Worm (Caenorhabditis elegans) whole organism, young adult: ENCODE data around the gene ZK643.5.

Experiments
- B0019.2 ChIP-seq: fragments of 200-800 bp; sonication (Bioruptor generic); conservative IDR thresholded peaks from 2 replicates; pipeline ENCODE4 v1.3.6; 2022; ENCODE audit warnings: missing genetic modification reagents, missing genetic modification characterization, missing compliant biosample characterization
- B0035.1 ChIP-seq: sonication (generic microtip); optimal IDR thresholded peaks from 2 replicates; lab custom pipeline; 2016; ENCODE audit warnings: missing genetic modification characterization, mild to moderate bottlenecking, missing compliant biosample characterization, missing genotype, missing genetic modification reagents
- C17E4.6 ChIP-seq: fragments of 200-800 bp; sonication (Bioruptor generic); IDR thresholded peaks from 2 replicates; pipeline ENCODE4 v1.3.6; 2022; ENCODE audit warnings: missing genetic modification reagents, missing genetic modification characterization, missing compliant biosample characterization
- F33H1.4 ChIP-seq: fragments of 200-800 bp; sonication (Bioruptor generic); IDR thresholded peaks from 2 replicates; pipeline ENCODE4 v1.3.6; 2022; ENCODE audit warnings: missing genetic modification reagents, missing genetic modification characterization, missing compliant biosample characterization
- F39B2.1 ChIP-seq: fragments of 200-800 bp; sonication (Bioruptor generic); IDR thresholded peaks from 2 replicates; pipeline ENCODE4 v1.3.6; 2022; ENCODE audit warnings: missing genetic modification reagents, missing genetic modification characterization, missing compliant biosample characterization
- F49E8.2 ChIP-seq: sonication (generic microtip); optimal IDR thresholded peaks from 3 replicates; lab custom pipeline; 2017; ENCODE audit warnings: missing genetic modification characterization, mild to moderate bottlenecking, missing compliant biosample characterization, antibody characterized with exemption, moderate library complexity; ENCODE audit not compliant: insufficient read depth
- F52B5.7 ChIP-seq: sonication (generic microtip); optimal IDR thresholded peaks from 2 replicates; lab custom pipeline; 2016; ENCODE audit warnings: mild to moderate bottlenecking, missing genetic modification characterization, missing compliant biosample characterization
- F57A8.1 ChIP-seq: fragments of 200-800 bp; sonication (Bioruptor generic); optimal IDR thresholded peaks from 2 replicates; lab custom pipeline; 2018; ENCODE audit warnings: mild to moderate bottlenecking, missing genetic modification characterization, moderate library complexity, missing compliant biosample characterization
- K11D2.4 ChIP-seq: fragments of 200-800 bp; sonication (Bioruptor generic); IDR thresholded peaks from 2 replicates; pipeline ENCODE4 v1.3.6; 2022; ENCODE audit warnings: missing genetic modification reagents, missing genetic modification characterization, missing compliant biosample characterization
- Y56A3A.18 ChIP-seq: fragments of 200-800 bp; sonication (Bioruptor generic); IDR thresholded peaks from 2 replicates; pipeline ENCODE4 v1.3.6; 2022; ENCODE audit warnings: missing genetic modification reagents, missing genetic modification characterization, missing compliant biosample characterization
- Y67H2A.10 ChIP-seq: fragments of 200-800 bp; sonication (Bioruptor generic); conservative IDR thresholded peaks from 2 replicates; pipeline ENCODE4 v1.3.6; 2022; ENCODE audit warnings: missing genetic modification reagents, missing genetic modification characterization, missing compliant biosample characterization
- ZK185.1 ChIP-seq: sonication (generic microtip); optimal IDR thresholded peaks from 2 replicates; lab custom pipeline; 2016; ENCODE audit warnings: mild to moderate bottlenecking, missing genetic modification characterization, missing compliant biosample characterization; ENCODE audit not compliant: poor library complexity, severe bottlenecking
- aptf-3 ChIP-seq: fragments of 200-800 bp; sonication (Bioruptor generic); IDR thresholded peaks from 2 replicates; pipeline ENCODE4 v1.3.6; 2022; ENCODE audit warnings: missing genetic modification characterization, missing compliant biosample characterization
- attf-3 ChIP-seq: fragments of 200-800 bp; sonication (Bioruptor generic); conservative IDR thresholded peaks from 2 replicates; pipeline ENCODE4 v1.3.6; 2022; ENCODE audit warnings: missing genetic modification reagents, missing genetic modification characterization, missing compliant biosample characterization
- ccch-3 ChIP-seq: fragments of 200-800 bp; sonication (Bioruptor generic); optimal IDR thresholded peaks from 2 replicates; lab custom pipeline; 2018; ENCODE audit warnings: mild to moderate bottlenecking, missing genetic modification characterization, missing compliant biosample characterization
- cebp-2 ChIP-seq: fragments of 200-800 bp; sonication (Bioruptor generic); IDR thresholded peaks from 2 replicates; pipeline ENCODE4 v1.3.6; 2022; ENCODE audit warnings: missing genetic modification characterization, missing compliant biosample characterization
- ceh-40 ChIP-seq: fragments of 200-800 bp; sonication (Bioruptor generic); IDR thresholded peaks from 2 replicates; pipeline ENCODE4 v1.3.6; 2022; ENCODE audit warnings: missing genetic modification characterization, missing compliant biosample characterization
- ceh-79 ChIP-seq: sonication (generic microtip); optimal IDR thresholded peaks from 2 replicates; lab custom pipeline; 2017; ENCODE audit warnings: mild to moderate bottlenecking, missing genetic modification characterization, missing compliant biosample characterization
- ceh-91 ChIP-seq: fragments of 200-800 bp; sonication (Bioruptor generic); IDR thresholded peaks from 2 replicates; pipeline ENCODE4 v1.3.6; 2022; ENCODE audit warnings: missing genetic modification reagents, missing genetic modification characterization, missing compliant biosample characterization
- chd-7 ChIP-seq: sonication (generic microtip); optimal IDR thresholded peaks from 2 replicates; lab custom pipeline; 2016; ENCODE audit warnings: mild to moderate bottlenecking, missing genetic modification characterization, moderate library complexity, missing compliant biosample characterization
- die-1 ChIP-seq: sonication (generic microtip); optimal IDR thresholded peaks from 2 replicates; lab custom pipeline; 2016; ENCODE audit warnings: missing genotype, mild to moderate bottlenecking, missing genetic modification characterization, missing compliant biosample characterization
- dpff-1 ChIP-seq: sonication (generic microtip); optimal IDR thresholded peaks from 2 replicates; lab custom pipeline; 2017; ENCODE audit warnings: mild to moderate bottlenecking, missing genetic modification characterization, missing compliant biosample characterization
- dpl-1 ChIP-seq: fragments of 150-350 bp; optimal IDR thresholded peaks from 2 replicates; lab custom pipeline; 2014; ENCODE audit warnings: missing biosample characterization, missing genetic modification reagents, missing genetic modification characterization
- egrh-3 ChIP-seq: fragments of 200-800 bp; sonication (Bioruptor generic); IDR thresholded peaks from 2 replicates; pipeline ENCODE4 v1.3.6; 2022; ENCODE audit warnings: missing genetic modification reagents, missing genetic modification characterization, missing compliant biosample characterization
- ets-4 ChIP-seq: fragments of 200-800 bp; sonication (Bioruptor generic); optimal IDR thresholded peaks from 2 replicates; lab custom pipeline; 2018; ENCODE audit warnings: mild to moderate bottlenecking, missing genetic modification characterization, missing compliant biosample characterization
- hlh-12 ChIP-seq: sonication (generic microtip); optimal IDR thresholded peaks from 2 replicates; lab custom pipeline; 2016; ENCODE audit warnings: missing genetic modification characterization, missing compliant biosample characterization
- hlh-26 ChIP-seq: fragments of 200-800 bp; sonication (Bioruptor generic); conservative IDR thresholded peaks from 2 replicates; pipeline ENCODE4 v1.3.6; 2022; ENCODE audit warnings: missing genetic modification reagents, missing genetic modification characterization, missing compliant biosample characterization
- hsf-1 ChIP-seq: fragments of 200-800 bp; sonication (Bioruptor generic); IDR thresholded peaks from 2 replicates; pipeline ENCODE4 v1.3.6; 2022; ENCODE audit warnings: missing genetic modification reagents, missing genetic modification characterization, missing compliant biosample characterization
- lag-1 ChIP-seq: fragments of 200-800 bp; sonication (Bioruptor generic); IDR thresholded peaks from 2 replicates; pipeline ENCODE4 v1.3.6; 2022; ENCODE audit warnings: missing genetic modification reagents, missing genetic modification characterization, missing compliant biosample characterization
- let-607 ChIP-seq, 2 experiments: fragments of 200-800 bp in 1 of 2; sonication (Bioruptor generic) in 1 of 2; sonication (generic microtip) in 1 of 2; optimal IDR thresholded peaks; 2 replicates each; lab custom pipeline; 2016 to 2018; ENCODE audit warnings: mild to moderate bottlenecking in 2 of 2, missing compliant biosample characterization in 2 of 2, missing genetic modification characterization in 2 of 2, moderate library complexity in 2 of 2, missing genotype in 1 of 2
- lin-54 ChIP-seq: fragments of 200-800 bp; sonication (Bioruptor generic); optimal IDR thresholded peaks from 2 replicates; lab custom pipeline; 2018; ENCODE audit warnings: mild to moderate bottlenecking, missing genetic modification characterization, missing compliant biosample characterization
- madf-10 ChIP-seq: sonication (generic microtip); optimal IDR thresholded peaks from 2 replicates; lab custom pipeline; 2016; ENCODE audit warnings: mild to moderate bottlenecking, missing genetic modification characterization, missing compliant biosample characterization
- madf-3 ChIP-seq: fragments of 200-800 bp; sonication (Bioruptor generic); IDR thresholded peaks from 2 replicates; pipeline ENCODE4 v1.3.6; 2022; ENCODE audit warnings: missing genetic modification reagents, missing genetic modification characterization, missing compliant biosample characterization
- madf-6 ChIP-seq: fragments of 200-800 bp; sonication (Bioruptor generic); IDR thresholded peaks from 2 replicates; pipeline ENCODE4 v1.3.6; 2022; ENCODE audit warnings: missing genetic modification reagents, missing genetic modification characterization, missing compliant biosample characterization
- madf-8 ChIP-seq: fragments of 200-800 bp; sonication (Bioruptor generic); conservative IDR thresholded peaks from 2 replicates; pipeline ENCODE4 v1.3.6; 2022; ENCODE audit warnings: missing genetic modification reagents, missing genetic modification characterization, missing compliant biosample characterization
- mxl-1 ChIP-seq: sonication (generic microtip); optimal IDR thresholded peaks from 2 replicates; lab custom pipeline; 2016; ENCODE audit warnings: missing genetic modification characterization, missing compliant biosample characterization
- nhr-179 ChIP-seq: sonication (generic microtip); optimal IDR thresholded peaks from 2 replicates; lab custom pipeline; 2016; ENCODE audit warnings: mild to moderate bottlenecking, missing genetic modification characterization, missing compliant biosample characterization
- nhr-27 ChIP-seq: fragments of 200-800 bp; sonication (Bioruptor generic); optimal IDR thresholded peaks from 2 replicates; lab custom pipeline; 2018; ENCODE audit warnings: mild to moderate bottlenecking, missing genetic modification characterization, moderate library complexity, missing compliant biosample characterization
- pha-4 ChIP-seq: fragments of 150-350 bp; sonication (generic microtip); optimal IDR thresholded peaks from 2 replicates; lab custom pipeline; 2014; ENCODE audit warnings: missing biosample characterization, missing genetic modification reagents, missing genetic modification characterization
- rec-8 ChIP-seq, 2 experiments: sonication (generic microtip); optimal IDR thresholded peaks; 2 replicates each; lab custom pipeline; 2016; ENCODE audit warnings: mild to moderate bottlenecking in 2 of 2, missing genetic modification characterization in 2 of 2, missing genetic modification reagents in 2 of 2, missing genotype in 2 of 2, missing biosample characterization in 1 of 2, missing compliant biosample characterization in 1 of 2, moderate library complexity in 1 of 2
- repo-1 ChIP-seq: sonication (generic microtip); optimal IDR thresholded peaks from 2 replicates; lab custom pipeline; 2017; ENCODE audit warnings: mild to moderate bottlenecking, missing genetic modification characterization, missing compliant biosample characterization
- snpc-4 ChIP-seq, 5 experiments: fragments of 150-350 bp in 1 of 5; sonication (generic microtip) in 4 of 5; optimal IDR thresholded peaks; 2 replicates each; lab custom pipeline; 2014 to 2018; ENCODE audit warnings: missing genetic modification characterization in 5 of 5, missing biosample characterization in 3 of 5, antibody characterized with exemption in 2 of 5, mild to moderate bottlenecking in 2 of 5, missing compliant biosample characterization in 2 of 5, missing genotype in 2 of 5, moderate library complexity in 2 of 5, missing genetic modification reagents in 1 of 5
- tlf-1 ChIP-seq: fragments of 200-800 bp; sonication (Bioruptor generic); optimal IDR thresholded peaks from 2 replicates; lab custom pipeline; 2018; ENCODE audit warnings: mild to moderate bottlenecking, missing genetic modification characterization, missing compliant biosample characterization
- unc-130 ChIP-seq: sonication (generic microtip); optimal IDR thresholded peaks from 2 replicates; lab custom pipeline; 2016; ENCODE audit warnings: missing genetic modification reagents, missing genetic modification characterization, missing compliant biosample characterization
- ztf-25 ChIP-seq: fragments of 200-800 bp; sonication (Bioruptor generic); IDR thresholded peaks from 2 replicates; pipeline ENCODE4 v1.3.6; 2022; ENCODE audit warnings: missing genetic modification reagents, missing genetic modification characterization, missing compliant biosample characterization
- ztf-26 ChIP-seq: sonication (generic microtip); optimal IDR thresholded peaks from 2 replicates; lab custom pipeline; 2017; ENCODE audit warnings: missing genetic modification characterization, missing compliant biosample characterization

The ZK643.5 gene

DNA sequence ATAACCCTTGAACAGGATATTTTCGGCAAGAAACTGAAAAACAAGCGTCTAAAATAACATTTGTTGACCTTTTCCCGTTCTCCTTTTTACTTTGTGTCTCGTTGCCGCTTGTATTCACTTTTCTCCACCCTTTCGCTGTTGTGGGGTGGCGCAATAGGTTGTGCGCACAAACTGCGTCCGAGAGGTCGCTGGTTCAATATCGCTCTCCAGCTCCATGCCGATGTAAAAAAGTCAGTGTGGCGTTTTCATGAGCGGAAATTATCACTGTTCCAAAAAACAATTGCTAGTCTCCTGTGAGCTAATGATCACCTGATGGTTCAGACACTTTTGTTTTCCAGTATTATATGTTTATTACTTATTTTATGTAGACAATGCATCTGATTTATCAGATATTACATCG is 18.4 kb downstream of the ZK643.5 start (continued):
- no peak for TF ChIP-seq dpff-1 (tag; lab: Kevin White, UChicago)
- TF ChIP-seq die-1 (tag; lab: Kevin White, UChicago) = peak; percentile 92
- peak; percentile 39 for TF ChIP-seq unc-130 (GFP tag; lab: Kevin White, UChicago)
- 0 out of 2 replicates have a peak, but pooled peaks have one; percentile 14 for TF ChIP-seq madf-3 (GFP tag; lab: Robert Waterston, UW)
- no peak for TF ChIP-seq dpl-1
- peak; percentile 81 for TF ChIP-seq ZK185.1 (tag; lab: Kevin White, UChicago)
- peak; percentile 58 for TF ChIP-seq F49E8.2
- peak; percentile 67 for TF ChIP-seq mxl-1
- TF ChIP-seq attf-3 (GFP tag; lab: Robert Waterston, UW) = no peak
- no peak for TF ChIP-seq ceh-40 (GFP tag; lab: Robert Waterston, UW)
- TF ChIP-seq ets-4 (GFP tag; lab: Kevin White, UChicago) = peak; percentile 57
- TF ChIP-seq B0035.1 (tag; lab: Kevin White, UChicago) = peak; percentile 34
- TF ChIP-seq hlh-12 (tag; lab: Kevin White, UChicago) = no peak
- no peak for TF ChIP-seq F39B2.1
- TF ChIP-seq madf-8 (GFP tag; lab: Robert Waterston, UW) = 0 out of 2 replicates have a peak, but pooled peaks have one; percentile 24
- TF ChIP-seq chd-7 (tag; lab: Kevin White, UChicago) = no peak
- no peak for TF ChIP-seq ztf-26 (tag; lab: Kevin White, UChicago)
- TF ChIP-seq egrh-3 (GFP tag; lab: Robert Waterston, UW) = no peak; the same call in 1 of the 2 replicates
- TF ChIP-seq lin-54 (GFP tag; lab: Kevin White, UChicago) = no peak
- TF ChIP-seq ccch-3 (GFP tag; lab: Kevin White, UChicago) = no peak
- TF ChIP-seq K11D2.4 = no peak; the same call in 1 of the 2 replicates
- no peak for TF ChIP-seq hlh-26 (GFP tag; lab: Robert Waterston, UW)
- no peak for TF ChIP-seq Y67H2A.10 (GFP tag; lab: Robert Waterston, UW)
- TF ChIP-seq nhr-27 = peak; percentile 27
- no peak for TF ChIP-seq F52B5.7 (tag; lab: Kevin White, UChicago)
- peak; percentile 81 for TF ChIP-seq madf-10 (tag; lab: Kevin White, UChicago)
- TF ChIP-seq aptf-3 = no peak
- no peak for TF ChIP-seq hsf-1 (GFP tag; lab: Robert Waterston, UW)
- TF ChIP-seq snpc-4 (GFP tag; optimal IDR thresholded peaks at IDR 0.05; lab: Kevin White, UChicago) = peak; percentile 47
- TF ChIP-seq snpc-4 (tag; optimal IDR thresholded peaks at IDR 0.05; lab: Kevin White, UChicago) = peak in 3 of 4 experiments; percentile 65 to 80 (median 66)
- TF ChIP-seq repo-1 (tag; lab: Kevin White, UChicago) = no peak
- TF ChIP-seq Y56A3A.18 (GFP tag; lab: Robert Waterston, UW) = 0 out of 2 replicates have a peak, but pooled peaks have one; percentile 43
- TF ChIP-seq F57A8.1 (GFP tag; lab: Kevin White, UChicago) = peak; percentile 73
- TF ChIP-seq tlf-1 (GFP tag; lab: Kevin White, UChicago) = peak; percentile 35
- 0 out of 2 replicates have a peak, but pooled peaks have one; percentile 34 for TF ChIP-seq B0019.2
- TF ChIP-seq nhr-179 (tag; lab: Kevin White, UChicago) = peak; percentile 33
- no peak for TF ChIP-seq ceh-79 (tag; lab: Kevin White, UChicago)
- 0 out of 2 replicates have a peak, but pooled peaks have one; percentile 23 for TF ChIP-seq C17E4.6
- TF ChIP-seq ceh-91 = peak; percentile 64
- TF ChIP-seq let-607 (tag; optimal IDR thresholded peaks at IDR 0.05; lab: Kevin White, UChicago) = peak; percentile 45 to 65
- TF ChIP-seq madf-6 (GFP tag; lab: Robert Waterston, UW) = no peak
- no peak for TF ChIP-seq cebp-2 (GFP tag; lab: Robert Waterston, UW)
- TF ChIP-seq ztf-25 (GFP tag; lab: Robert Waterston, UW) = peak; percentile 84; the same call in 1 of the 2 replicates
- TF ChIP-seq F33H1.4 (GFP tag; lab: Robert Waterston, UW) = peak; percentile 61; the same call in 1 of the 2 replicates
- TF ChIP-seq lag-1 (GFP tag; lab: Robert Waterston, UW) = no peak
- no peak for TF ChIP-seq pha-4
- peak; percentile 63 to 87 for TF ChIP-seq rec-8 (tag; optimal IDR thresholded peaks at IDR 0.05; lab: Kevin White, UChicago)
